Fruit fly (Drosophila melanogaster) whole organism, embryonic: ENCODE measurements around the gene p-cup.

Experiments used
- Antp ChIP-seq: fragments of 200-800 bp; sonication (Bioruptor generic); optimal IDR thresholded peaks from 3 replicates; lab custom pipeline; 2016; ENCODE audit warnings: missing biosample characterization, missing genetic modification characterization
- Awh ChIP-seq: fragments of 200-800 bp; sonication (Bioruptor generic); IDR thresholded peaks from 2 replicates; pipeline ENCODE4, ENCODE4 v1.3.6; 2022; ENCODE audit warnings: missing biosample characterization, missing genetic modification characterization
- CG10979 ChIP-seq: fragments of 200-800 bp; sonication (Bioruptor generic); optimal IDR thresholded peaks from 2 replicates; lab custom pipeline; 2018; ENCODE audit warnings: missing biosample characterization, mild to moderate bottlenecking, missing genetic modification characterization, moderate library complexity
- CG11247 ChIP-seq: fragments of 200-800 bp; sonication (Bioruptor generic); IDR thresholded peaks from 2 replicates; pipeline ENCODE4 v1.3.6; 2022; ENCODE audit warnings: missing biosample characterization, missing genetic modification characterization
- CG11695 ChIP-seq: fragments of 200-800 bp; sonication (Bioruptor generic); IDR thresholded peaks from 3 replicates; pipeline ENCODE4 v1.3.6; 2022; ENCODE audit warnings: missing biosample characterization, missing genetic modification characterization
- CG12155 ChIP-seq: fragments of 200-800 bp; sonication (Bioruptor generic); optimal IDR thresholded peaks from 3 replicates; lab custom pipeline; 2016; ENCODE audit warnings: missing biosample characterization, missing genetic modification characterization
- CG13296 ChIP-seq: fragments of 200-800 bp; sonication (Bioruptor generic); optimal IDR thresholded peaks from 3 replicates; lab custom pipeline; 2018; ENCODE audit warnings: missing biosample characterization, mild to moderate bottlenecking, missing genetic modification characterization
- CG13775 ChIP-seq: fragments of 200-800 bp; sonication (Bioruptor generic); optimal IDR thresholded peaks from 3 replicates; lab custom pipeline; 2017; ENCODE audit warnings: missing biosample characterization, mild to moderate bottlenecking, missing genetic modification characterization
- CG14667 ChIP-seq: fragments of 200-800 bp; sonication (Bioruptor generic); IDR thresholded peaks from 2 replicates; pipeline ENCODE4 v1.3.6; 2022; ENCODE audit warnings: missing biosample characterization, missing genetic modification characterization
- CG16863 ChIP-seq: fragments of 200-800 bp; sonication (Bioruptor generic); optimal IDR thresholded peaks from 3 replicates; lab custom pipeline; 2016; ENCODE audit warnings: missing biosample characterization, missing genetic modification characterization
- CG18262 ChIP-seq: fragments of 200-800 bp; optimal IDR thresholded peaks from 3 replicates; lab custom pipeline; 2019; ENCODE audit warnings: missing biosample characterization, mild to moderate bottlenecking, missing genetic modification characterization, moderate library complexity
- CG18599 ChIP-seq: fragments of 200-800 bp; sonication (Bioruptor generic); optimal IDR thresholded peaks from 3 replicates; lab custom pipeline; 2017; ENCODE audit warnings: missing biosample characterization, missing genetic modification characterization, mild to moderate bottlenecking, moderate library complexity, missing genetic modification reagents
- CG3726 ChIP-seq: fragments of 200-800 bp; sonication (Bioruptor generic); IDR thresholded peaks from 3 replicates; pipeline ENCODE4, ENCODE4 v1.3.6; 2022; ENCODE audit warnings: missing biosample characterization, missing genetic modification characterization
- CG4328 ChIP-seq: fragments of 200-800 bp; sonication (Bioruptor generic); optimal IDR thresholded peaks from 3 replicates; lab custom pipeline; 2017; ENCODE audit warnings: missing biosample characterization, missing genetic modification reagents, missing genetic modification characterization
- CG6813 ChIP-seq: fragments of 200-800 bp; sonication (Bioruptor generic); optimal IDR thresholded peaks from 2 replicates; lab custom pipeline; 2017; ENCODE audit warnings: missing biosample characterization, missing genetic modification characterization, mild to moderate bottlenecking, moderate library complexity, missing genetic modification reagents
- CG7556 ChIP-seq: fragments of 200-800 bp; sonication (Bioruptor generic); optimal IDR thresholded peaks from 2 replicates; lab custom pipeline; 2017; ENCODE audit warnings: missing biosample characterization, mild to moderate bottlenecking, missing genetic modification characterization
- CG9876 ChIP-seq: fragments of 200-800 bp; sonication (Bioruptor generic); optimal IDR thresholded peaks from 2 replicates; lab custom pipeline; 2016; ENCODE audit warnings: missing biosample characterization, missing genetic modification characterization
- Camta ChIP-seq: fragments of 200-800 bp; sonication (Bioruptor generic); optimal IDR thresholded peaks from 2 replicates; lab custom pipeline; 2016; ENCODE audit warnings: missing biosample characterization, missing genetic modification characterization
- CkIIα-i1 ChIP-seq: fragments of 200-800 bp; sonication (Bioruptor generic); IDR thresholded peaks from 2 replicates; pipeline ENCODE4 v1.3.6; 2022; ENCODE audit warnings: missing biosample characterization, missing genetic modification characterization
- Ets65A ChIP-seq: fragments of 200-800 bp; sonication (Bioruptor generic); peaks from one replicate; lab custom pipeline; 2016; ENCODE audit warnings: missing biosample characterization, missing genetic modification characterization
- Fer1 ChIP-seq: fragments of 200-800 bp; sonication (Bioruptor generic); optimal IDR thresholded peaks from 2 replicates; lab custom pipeline; 2017; ENCODE audit warnings: missing biosample characterization, mild to moderate bottlenecking, missing genetic modification characterization
- Fer3 ChIP-seq: fragments of 200-800 bp; sonication (Bioruptor generic); optimal IDR thresholded peaks from 2 replicates; lab custom pipeline; 2018; ENCODE audit warnings: missing biosample characterization, mild to moderate bottlenecking, missing genetic modification characterization, moderate library complexity
- Opbp ChIP-seq: fragments of 200-800 bp; sonication (Bioruptor generic); IDR thresholded peaks from 3 replicates; pipeline ENCODE4 v1.3.6; 2022; ENCODE audit warnings: missing biosample characterization, missing genetic modification characterization; ENCODE audit not compliant: partially characterized antibody
- Optix ChIP-seq: fragments of 200-800 bp; sonication (Bioruptor generic); IDR thresholded peaks from 3 replicates; pipeline ENCODE4 v1.3.6; 2022; ENCODE audit warnings: missing biosample characterization, missing genetic modification characterization
- Pdp1 ChIP-seq, 2 experiments: fragments of 200-800 bp; sonication (Bioruptor generic); optimal IDR thresholded peaks; 3 replicates each; lab custom pipeline; 2016; ENCODE audit warnings: missing biosample characterization in 2 of 2, missing genetic modification characterization in 2 of 2, mild to moderate bottlenecking in 1 of 2, moderate library complexity in 1 of 2
- Usf ChIP-seq: fragments of 200-800 bp; sonication (Bioruptor generic); optimal IDR thresholded peaks from 2 replicates; lab custom pipeline; 2017; ENCODE audit warnings: missing genotype, missing biosample characterization, missing genetic modification characterization
- bowl ChIP-seq: fragments of 200-800 bp; sonication (Bioruptor generic); IDR thresholded peaks from 2 replicates; pipeline ENCODE4 v1.3.6; 2022; ENCODE audit warnings: missing biosample characterization, missing genetic modification characterization
- caup ChIP-seq: fragments of 200-800 bp; sonication (Bioruptor generic); optimal IDR thresholded peaks from 3 replicates; lab custom pipeline; 2017; ENCODE audit warnings: missing biosample characterization, mild to moderate bottlenecking, missing genetic modification characterization, moderate library complexity; ENCODE audit not compliant: severe bottlenecking
- cwo ChIP-seq: fragments of 200-800 bp; sonication (Bioruptor generic); optimal IDR thresholded peaks from 3 replicates; lab custom pipeline; 2017; ENCODE audit warnings: missing biosample characterization, missing genetic modification characterization, mild to moderate bottlenecking, moderate library complexity, missing genetic modification reagents
- dan ChIP-seq: fragments of 200-800 bp; sonication (Bioruptor generic); IDR thresholded peaks from 2 replicates; pipeline ENCODE4 v1.3.6; 2022; ENCODE audit warnings: missing biosample characterization, missing genetic modification characterization
- dati ChIP-seq: fragments of 200-800 bp; sonication (Bioruptor generic); IDR thresholded peaks from 2 replicates; pipeline ENCODE4 v1.3.6; 2022; ENCODE audit warnings: missing biosample characterization, missing genetic modification characterization
- dmrt11E ChIP-seq: fragments of 200-800 bp; sonication (Bioruptor generic); optimal IDR thresholded peaks from 3 replicates; lab custom pipeline; 2018; ENCODE audit warnings: missing biosample characterization, mild to moderate bottlenecking, missing genetic modification characterization, moderate library complexity
- exex ChIP-seq: fragments of 200-800 bp; sonication (Bioruptor generic); optimal IDR thresholded peaks from 4 replicates; lab custom pipeline; 2018; ENCODE audit warnings: missing biosample characterization, mild to moderate bottlenecking, missing genetic modification characterization, moderate library complexity
- her ChIP-seq: fragments of 200-800 bp; sonication (Bioruptor generic); optimal IDR thresholded peaks from 2 replicates; lab custom pipeline; 2016; ENCODE audit warnings: missing biosample characterization, missing genetic modification characterization
- kay ChIP-seq: fragments of 200-800 bp; sonication (Bioruptor generic); optimal IDR thresholded peaks from 2 replicates; lab custom pipeline; 2016; ENCODE audit warnings: missing biosample characterization, missing genetic modification characterization
- klu ChIP-seq: fragments of 200-800 bp; sonication (Bioruptor generic); IDR thresholded peaks from 2 replicates; pipeline ENCODE4 v1.3.6; 2022; ENCODE audit warnings: missing biosample characterization, missing genetic modification characterization
- lilli ChIP-seq: fragments of 200-800 bp; sonication (Bioruptor generic); optimal IDR thresholded peaks from 3 replicates; lab custom pipeline; 2016; ENCODE audit warnings: missing biosample characterization, missing genetic modification characterization
- lov ChIP-seq, 2 experiments: fragments of 200-800 bp in 1 of 2; fragments of >200 bp in 1 of 2; sonication (Bioruptor generic) in 1 of 2; IDR thresholded peaks in 1 of 2; optimal IDR thresholded peaks in 1 of 2; 2 replicates in 1 of 2; 3 replicates in 1 of 2; pipeline versions ENCODE4 v1.3.6 to Lab custom; 2017 to 2022; ENCODE audit warnings: missing biosample characterization in 1 of 2, missing genetic modification characterization in 1 of 2
- mam ChIP-seq: fragments of 200-800 bp; sonication (Bioruptor generic); optimal IDR thresholded peaks from 3 replicates; lab custom pipeline; 2016; ENCODE audit warnings: missing biosample characterization, missing genetic modification characterization
- org-1 ChIP-seq: fragments of 200-800 bp; sonication (Bioruptor generic); optimal IDR thresholded peaks from 2 replicates; lab custom pipeline; 2017; ENCODE audit warnings: missing biosample characterization, missing genetic modification characterization
- pho ChIP-seq: fragments of 200-800 bp; sonication (Bioruptor generic); optimal IDR thresholded peaks from 2 replicates; lab custom pipeline; 2016; ENCODE audit warnings: missing biosample characterization, missing genetic modification characterization
- pita ChIP-seq: fragments of 200-800 bp; sonication (Bioruptor generic); optimal IDR thresholded peaks from 2 replicates; lab custom pipeline; 2017; ENCODE audit warnings: missing biosample characterization, mild to moderate bottlenecking, missing genetic modification characterization
- pum ChIP-seq: fragments of 200-800 bp; sonication (Bioruptor generic); optimal IDR thresholded peaks from 2 replicates; lab custom pipeline; 2016; ENCODE audit warnings: missing biosample characterization, missing genetic modification characterization
- sens ChIP-seq: fragments of 200-800 bp; sonication (Bioruptor generic); peaks from one replicate; lab custom pipeline; 2016; ENCODE audit warnings: missing biosample characterization, missing genetic modification characterization
- sens-2 ChIP-seq: fragments of 200-800 bp; sonication (Bioruptor generic); IDR thresholded peaks from 2 replicates; pipeline ENCODE4 v1.3.6; 2022; ENCODE audit warnings: missing biosample characterization, missing genetic modification characterization
- seq ChIP-seq: fragments of 200-800 bp; sonication (Bioruptor generic); IDR thresholded peaks from 2 replicates; pipeline ENCODE4 v1.3.6; 2022; ENCODE audit warnings: missing biosample characterization, missing genetic modification characterization
- slbo ChIP-seq: fragments of 200-800 bp; sonication (Bioruptor generic); IDR thresholded peaks from 2 replicates; pipeline ENCODE4 v1.3.6; 2022; ENCODE audit warnings: missing biosample characterization, missing genetic modification characterization
- tio ChIP-seq: fragments of 200-800 bp; sonication (Bioruptor generic); optimal IDR thresholded peaks from 2 replicates; lab custom pipeline; 2017; ENCODE audit warnings: missing biosample characterization, missing genetic modification characterization, inconsistent platforms
- tup ChIP-seq: fragments of 200-800 bp; sonication (Bioruptor generic); optimal IDR thresholded peaks from 2 replicates; lab custom pipeline; 2016; ENCODE audit warnings: missing biosample characterization, mild to moderate bottlenecking, missing genetic modification characterization, moderate library complexity
- tx ChIP-seq: fragments of 200-800 bp; sonication (Bioruptor generic); optimal IDR thresholded peaks from 2 replicates; lab custom pipeline; 2016; ENCODE audit warnings: missing biosample characterization, missing genetic modification characterization

Gene p-cup

dm6 chrX:17491184-17491583 is 42.6 kb upstream of the p-cup start (continued):
- TF ChIP-seq CG13775 (GFP tag; lab: Kevin White, UChicago) (peak; percentile 52), her (GFP tag; lab: Kevin White, UChicago) (no peak), CG10979 (peak; percentile 65), CG12155 (GFP tag; lab: Kevin White, UChicago) (peak; percentile 45), CG11695 (GFP tag; lab: Robert Waterston, UW) (peak; percentile 76), klu (GFP tag; lab: Robert Waterston, UW) (peak; percentile 16; the same call in 1 of the 2 replicates), Optix (peak; percentile 52; the same call in 2 of the 3 replicates), tup (GFP tag; lab: Kevin White, UChicago) (no peak), CG18262 (tag; lab: Kevin White, UChicago) (peak; percentile 66), slbo (GFP tag; lab: Robert Waterston, UW) (peak; percentile 74), CG11247 (GFP tag; lab: Robert Waterston, UW) (0 out of 2 replicates have a peak, but pooled peaks have one; percentile 33), sens (GFP tag; lab: Kevin White, UChicago) (peak; percentile 94), dmrt11E (tag; lab: Kevin White, UChicago) (peak; percentile 62), pita (no peak), kay (GFP tag; lab: Kevin White, UChicago) (peak; percentile 59), pho (peak; percentile 12), Ets65A (GFP tag; lab: Kevin White, UChicago) (peak; percentile 90), CG13296 (no peak), dati (GFP tag; lab: Robert Waterston, UW) (peak; percentile 31; the same call in 1 of the 2 replicates), mam (peak; percentile 49), Camta (GFP tag; lab: Kevin White, UChicago) (peak; percentile 32), Fer1 (GFP tag; lab: Kevin White, UChicago) (peak; percentile 15), org-1 (peak; percentile 5), tx (GFP tag; lab: Kevin White, UChicago) (no peak), Opbp (no peak), CG3726 (0 out of 3 replicates have a peak, but pooled peaks have one; percentile 54), CG9876 (GFP tag; lab: Kevin White, UChicago) (no peak), Fer3 (tag; lab: Kevin White, UChicago) (peak; percentile 31), cwo (GFP tag; lab: Kevin White, UChicago) (peak; percentile 10), Antp (GFP tag; lab: Kevin White, UChicago) (peak; percentile 33), bowl (GFP tag; lab: Robert Waterston, UW) (0 out of 2 replicates have a peak, but pooled peaks have one; percentile 39), Usf (GFP tag; lab: Kevin White, UChicago) (peak; percentile 2), lov (optimal IDR thresholded peaks at IDR 0.05; lab: Kevin White, UChicago) (no peak), lov (GFP tag; IDR thresholded peaks at IDR 0.05; lab: Robert Waterston, UW) (0 out of 3 replicates have a peak, but pooled peaks have one; percentile 39), exex (no peak), lilli (peak; percentile 55), CG16863 (peak; percentile 35), Pdp1 (GFP tag; optimal IDR thresholded peaks at IDR 0.05; lab: Kevin White, UChicago) (peak; percentile 37 to 40), pum (GFP tag; lab: Kevin White, UChicago) (peak; percentile 31), tio (peak; percentile 61), dan (GFP tag; lab: Robert Waterston, UW) (no peak), Awh (GFP tag; lab: Robert Waterston, UW) (peak; percentile 71), CG7556 (peak; percentile 12), CG4328 (GFP tag; lab: Kevin White, UChicago) (no peak), CG6813 (GFP tag; lab: Kevin White, UChicago) (peak; percentile 42), sens-2 (GFP tag; lab: Robert Waterston, UW) (0 out of 2 replicates have a peak, but pooled peaks have one; percentile 40), CG18599 (peak; percentile 53), CkIIα-i1 (GFP tag; lab: Robert Waterston, UW) (no peak), seq (GFP tag; lab: Robert Waterston, UW) (0 out of 2 replicates have a peak, but pooled peaks have one; percentile 20), caup (GFP tag; lab: Kevin White, UChicago) (no peak), CG14667 (peak; percentile 64)
